Worm (Caenorhabditis elegans): ENCODE measurements around the gene Y39A3A.3.

DNA sequence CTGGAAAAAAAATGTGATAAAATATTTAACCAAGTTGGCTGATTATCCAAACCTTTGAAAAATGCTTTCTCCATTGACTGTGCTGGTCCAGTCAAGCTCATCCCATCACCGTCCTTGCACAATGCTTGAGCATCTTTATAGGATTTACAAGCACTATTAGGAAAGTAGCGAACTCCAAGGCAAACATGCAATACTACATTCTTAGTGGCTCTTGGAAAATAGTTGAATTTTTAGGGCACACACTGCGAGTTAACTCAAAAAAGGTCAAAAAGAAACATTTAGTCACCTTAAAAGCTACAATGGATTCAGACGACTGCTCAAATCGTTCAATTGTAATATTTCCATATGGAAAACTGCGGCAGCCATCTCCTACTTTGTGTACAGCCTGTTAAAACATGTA is 14.1 kb downstream of the Y39A3A.3 start, which contains the start of gene M01E10.3:
- TF ChIP-seq attf-4 (tag; optimal IDR thresholded peaks at IDR 0.05): no peak
- no peak for TF ChIP-seq fkh-10 (GFP tag; optimal IDR thresholded peaks at IDR 0.05)
- TF ChIP-seq snpc-4 (tag; optimal IDR thresholded peaks at IDR 0.05): no peak
- no peak for TF ChIP-seq nhr-10 (tag; optimal IDR thresholded peaks at IDR 0.05)
- TF ChIP-seq dpl-1 (GFP tag; optimal IDR thresholded peaks at IDR 0.05): no peak
- no peak for TF ChIP-seq F44E2.7 (GFP tag; IDR thresholded peaks at IDR 0.05)
- no peak for TF ChIP-seq skn-1 (tag; optimal IDR thresholded peaks at IDR 0.05)
- TF ChIP-seq lir-3 (tag; optimal IDR thresholded peaks at IDR 0.05): no peak
- no peak for TF ChIP-seq aha-1 (tag)
- no peak for TF ChIP-seq nhr-11 (tag; optimal IDR thresholded peaks at IDR 0.05)
- no peak for TF ChIP-seq mxl-3 (GFP tag; optimal IDR thresholded peaks at IDR 0.05)
- TF ChIP-seq nhr-28 (tag; optimal IDR thresholded peaks at IDR 0.05): no peak
- no peak for TF ChIP-seq unc-62 (GFP tag; optimal IDR thresholded peaks at IDR 0.05 in 1 of 2)
- no peak for TF ChIP-seq unc-62 (tag; optimal IDR thresholded peaks at IDR 0.05)
- no peak for TF ChIP-seq zip-2 (tag; optimal IDR thresholded peaks at IDR 0.05)
